Worm (Caenorhabditis elegans): ENCODE results near the gene C23G10.10.

C23G10.10 gene

DNA sequence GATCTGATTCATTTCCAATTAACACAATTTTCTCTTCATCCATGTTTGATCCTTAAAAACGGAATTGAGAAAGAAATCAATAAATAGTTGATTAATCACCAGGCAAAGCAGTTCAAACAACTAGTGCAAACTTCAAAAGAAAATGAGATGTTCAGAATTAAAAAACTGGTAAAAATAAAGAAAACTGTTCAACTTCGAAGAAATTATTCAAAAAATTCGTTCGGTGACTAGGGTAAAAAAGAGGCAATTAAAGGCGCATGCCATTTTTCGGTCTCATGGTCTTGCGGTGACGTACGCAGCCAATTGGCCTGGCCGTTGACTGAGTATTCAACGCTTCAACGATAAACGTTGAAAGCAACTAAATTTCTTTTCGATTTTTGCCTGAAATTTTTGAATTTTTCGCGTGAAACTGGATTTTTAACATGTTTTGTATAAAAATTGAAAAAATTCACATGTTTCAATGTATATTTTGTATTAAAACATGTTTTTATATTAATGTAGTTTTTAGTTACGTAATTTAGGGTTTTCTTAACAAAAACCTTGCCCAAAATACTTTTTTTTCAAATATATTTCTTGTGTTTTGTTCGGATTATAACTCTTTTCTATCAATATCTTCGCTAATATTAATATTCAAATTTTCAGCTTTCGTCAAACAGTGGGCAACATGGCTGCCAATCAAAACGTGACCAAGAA is 7.5 kb downstream of the C23G10.10 start, which contains the start of the genes sna-3 and rps-3:
Gene sna-3 (minus strand): TSS at position 51 of the 693 bp plus-strand sequence.
Gene rps-3 (plus strand): TSS at position 643 of the 693 bp plus-strand sequence.
- TF ChIP-seq F13C5.2 (tag; optimal IDR thresholded peaks at IDR 0.05) (peak; percentile 10), tbx-37 (GFP tag; conservative IDR thresholded peaks at IDR 0.05) (no peak)

DNA sequence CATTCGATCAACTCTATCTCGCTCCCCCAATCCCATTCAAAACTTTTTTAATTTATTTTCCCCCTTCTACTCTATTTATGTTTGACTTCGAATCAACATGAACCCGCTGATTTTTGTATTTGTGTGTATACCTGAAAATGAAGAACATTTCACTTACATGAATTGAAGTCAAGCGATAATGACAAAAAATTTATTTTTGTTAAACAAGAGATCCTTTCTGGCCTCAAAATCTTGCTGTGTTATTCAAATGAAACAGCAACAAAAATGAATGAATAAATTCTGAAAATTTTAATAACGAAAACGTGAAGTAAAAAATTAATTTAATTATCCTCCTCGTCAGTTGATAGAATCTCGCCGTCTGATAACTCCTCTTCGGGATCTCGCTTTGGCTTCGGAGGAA is 11.4 kb downstream of the C23G10.10 start:
- TF ChIP-seq tra-4 (tag; optimal IDR thresholded peaks at IDR 0.05) (no peak), scrt-1 (GFP tag; IDR thresholded peaks at IDR 0.05) (no peak), aly-1 (tag; optimal IDR thresholded peaks at IDR 0.05) (no peak), ceh-13 (GFP tag; optimal IDR thresholded peaks at IDR 0.05) (no peak), hmbx-1 (tag; optimal IDR thresholded peaks at IDR 0.05) (no peak), pes-1 (GFP tag; IDR thresholded peaks at IDR 0.05) (no peak), sea-1 (GFP tag; conservative IDR thresholded peaks at IDR 0.05) (no peak), flt-1 (GFP tag; IDR thresholded peaks at IDR 0.05) (no peak)

DNA sequence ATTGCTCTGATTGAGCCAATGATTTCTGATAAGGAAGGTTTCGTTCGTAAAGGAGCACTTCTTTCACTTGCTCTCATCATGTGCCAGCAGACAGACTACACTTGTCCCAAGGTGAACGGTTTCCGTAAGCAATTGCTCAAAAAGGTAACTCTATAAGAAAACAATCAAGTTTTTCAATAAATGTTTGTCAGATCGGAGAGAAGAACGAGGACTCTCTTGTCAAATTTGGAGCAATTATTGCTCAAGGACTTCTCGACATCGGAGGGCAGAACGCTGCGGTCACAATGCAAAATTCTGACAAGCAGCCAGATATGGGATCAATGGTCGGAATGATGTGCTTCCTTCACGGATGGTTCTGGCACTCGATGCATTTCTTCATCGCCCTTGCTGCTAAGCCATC is 12.5 kb downstream of the C23G10.10 start:
- no peak for TF ChIP-seq hmbx-1 (tag; optimal IDR thresholded peaks at IDR 0.05)
- TF ChIP-seq flt-1 (GFP tag; IDR thresholded peaks at IDR 0.05): no peak
- no peak for TF ChIP-seq F13C5.2 (tag; optimal IDR thresholded peaks at IDR 0.05)
- no peak for TF ChIP-seq sea-1 (GFP tag; conservative IDR thresholded peaks at IDR 0.05)
- no peak for TF ChIP-seq ceh-36 (tag; optimal IDR thresholded peaks at IDR 0.05)
- TF ChIP-seq pes-1 (GFP tag; IDR thresholded peaks at IDR 0.05): no peak
- no peak for TF ChIP-seq aly-1 (tag; optimal IDR thresholded peaks at IDR 0.05)
- no peak for TF ChIP-seq ama-1 (optimal IDR thresholded peaks at IDR 0.05)
- TF ChIP-seq hmg-4 (GFP tag; optimal IDR thresholded peaks at IDR 0.05): no peak
- TF ChIP-seq hnd-1 (tag; optimal IDR thresholded peaks at IDR 0.05): no peak
- TF ChIP-seq scrt-1 (GFP tag; IDR thresholded peaks at IDR 0.05): no peak
- TF ChIP-seq tbx-11 (GFP tag; IDR thresholded peaks at IDR 0.05): no peak
- no peak for TF ChIP-seq tbx-37 (GFP tag; conservative IDR thresholded peaks at IDR 0.05)
- no peak for TF ChIP-seq ets-7 (tag; optimal IDR thresholded peaks at IDR 0.05)

DNA sequence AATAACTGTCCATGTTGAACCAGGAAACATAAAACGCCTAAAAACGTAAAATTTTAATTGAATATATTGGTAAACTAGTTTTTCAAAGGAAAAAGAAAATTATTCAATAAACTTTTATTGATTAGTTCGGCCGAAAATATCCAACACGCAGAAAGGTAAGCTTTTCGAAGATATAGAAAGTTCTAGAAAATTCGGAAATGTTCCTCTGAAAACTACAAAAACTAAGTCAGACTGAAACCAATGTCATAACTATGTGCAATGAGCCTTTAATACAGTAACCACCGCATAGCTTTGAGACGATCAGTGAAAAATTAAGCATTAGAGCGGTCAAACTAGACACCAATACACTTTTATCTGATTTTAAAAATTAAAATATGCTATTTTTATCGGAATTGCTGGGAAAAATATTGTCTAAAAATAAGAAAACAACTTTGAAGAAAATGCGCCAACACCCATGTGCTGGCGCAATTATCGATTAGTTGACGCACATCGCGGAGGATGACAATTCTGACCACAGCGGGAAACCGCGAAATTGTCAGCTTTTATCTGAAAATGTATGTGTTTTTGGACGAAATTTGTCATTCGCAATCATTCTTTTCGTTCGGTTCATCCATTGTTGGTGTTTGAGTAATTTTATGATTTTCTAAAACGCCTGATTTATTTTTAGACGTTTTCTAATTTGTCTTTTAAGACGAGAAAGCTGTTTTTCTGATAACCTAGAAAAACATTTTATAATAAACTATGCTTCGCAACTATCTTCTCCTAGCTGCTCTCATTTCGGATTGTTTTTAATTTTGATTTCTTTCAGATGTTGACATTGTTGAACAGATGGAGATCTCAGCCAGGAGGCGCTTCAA is 15.2 kb downstream of the C23G10.10 start, which contains the start of the genes C23G10.7 and rpn-2:
Gene C23G10.7 (minus strand): TSS at position 37 of the 857 bp plus-strand sequence.
Gene rpn-2 (plus strand): TSS at position 807 of the 857 bp plus-strand sequence.
- TF ChIP-seq ama-1 (optimal IDR thresholded peaks at IDR 0.05) (no peak), F13C5.2 (tag; optimal IDR thresholded peaks at IDR 0.05) (peak; percentile 2), pes-1 (GFP tag; IDR thresholded peaks at IDR 0.05) (no peak), ceh-13 (GFP tag; optimal IDR thresholded peaks at IDR 0.05) (no peak), B0310.2 (tag; optimal IDR thresholded peaks at IDR 0.05) (no peak), scrt-1 (GFP tag; IDR thresholded peaks at IDR 0.05) (0 out of 2 replicates have a peak, but pooled peaks have one; percentile 17), hmg-4 (GFP tag; optimal IDR thresholded peaks at IDR 0.05) (no peak), flt-1 (GFP tag; IDR thresholded peaks at IDR 0.05) (no peak), tra-4 (tag; optimal IDR thresholded peaks at IDR 0.05) (no peak), sea-1 (GFP tag; conservative IDR thresholded peaks at IDR 0.05) (no peak), tbx-37 (GFP tag; conservative IDR thresholded peaks at IDR 0.05) (no peak), hnd-1 (tag; optimal IDR thresholded peaks at IDR 0.05) (no peak)

DNA sequence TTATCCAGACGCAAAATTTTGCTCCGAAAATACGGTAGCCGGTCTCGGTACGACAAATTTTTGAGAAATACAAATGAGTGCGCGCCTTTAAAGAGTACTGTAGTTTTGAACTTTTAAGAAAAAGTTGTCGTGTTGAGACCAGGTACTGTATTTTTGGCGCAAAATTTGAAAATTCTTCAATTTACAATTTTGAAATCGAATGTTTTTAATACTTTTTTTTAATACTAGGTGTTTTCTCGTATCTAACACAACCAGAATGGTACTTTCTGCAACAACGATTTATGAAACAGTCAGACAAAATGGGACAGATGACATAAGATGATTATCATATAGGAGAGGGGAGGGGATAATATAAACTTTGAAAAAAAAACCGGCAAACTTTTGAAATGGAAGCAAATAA is 18.1 kb downstream of the C23G10.10 start:
- TF ChIP-seq ets-7 (tag; optimal IDR thresholded peaks at IDR 0.05) (no peak), ceh-13 (GFP tag; optimal IDR thresholded peaks at IDR 0.05) (no peak), flt-1 (GFP tag; IDR thresholded peaks at IDR 0.05) (no peak), hmbx-1 (tag; optimal IDR thresholded peaks at IDR 0.05) (no peak), hmg-4 (GFP tag; optimal IDR thresholded peaks at IDR 0.05) (no peak), F13C5.2 (tag; optimal IDR thresholded peaks at IDR 0.05) (no peak), ceh-36 (tag; optimal IDR thresholded peaks at IDR 0.05) (no peak)

DNA sequence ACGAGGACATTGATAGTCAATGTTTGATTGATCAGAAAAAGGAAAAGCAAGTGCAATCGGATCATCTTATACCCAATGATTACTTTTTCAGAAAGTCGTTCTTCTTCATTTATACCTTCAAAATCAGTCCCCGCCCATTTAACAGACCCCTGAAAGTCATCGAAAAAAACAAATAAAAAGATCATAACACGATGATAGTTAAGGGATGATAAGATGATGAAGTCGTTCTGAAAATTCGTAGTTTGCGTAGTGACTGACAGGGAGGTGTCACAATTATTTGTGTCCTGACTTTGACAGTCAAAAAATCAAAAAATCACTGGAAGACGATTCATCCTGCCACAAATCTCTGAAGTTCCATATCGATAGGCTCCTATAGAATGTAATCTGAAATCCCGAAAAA is 19.3 kb downstream of the C23G10.10 start, which contains the start of gene ugt-66:
Gene ugt-66 (minus strand): TSS at position 101 of the 400 bp plus-strand sequence.
- TF ChIP-seq tbx-37 (GFP tag; conservative IDR thresholded peaks at IDR 0.05): no peak
- no peak for TF ChIP-seq tbx-11 (GFP tag; IDR thresholded peaks at IDR 0.05)
- TF ChIP-seq scrt-1 (GFP tag; IDR thresholded peaks at IDR 0.05): no peak
- no peak for TF ChIP-seq ceh-36 (tag; optimal IDR thresholded peaks at IDR 0.05)
- no peak for TF ChIP-seq B0310.2 (tag; optimal IDR thresholded peaks at IDR 0.05)
- TF ChIP-seq tra-4 (tag; optimal IDR thresholded peaks at IDR 0.05): no peak
- no peak for TF ChIP-seq sea-1 (GFP tag; conservative IDR thresholded peaks at IDR 0.05)
- TF ChIP-seq hmbx-1 (tag; optimal IDR thresholded peaks at IDR 0.05): no peak
- TF ChIP-seq ama-1 (optimal IDR thresholded peaks at IDR 0.05): no peak
- no peak for TF ChIP-seq ets-7 (tag; optimal IDR thresholded peaks at IDR 0.05)
- TF ChIP-seq F13C5.2 (tag; optimal IDR thresholded peaks at IDR 0.05): no peak
- TF ChIP-seq flt-1 (GFP tag; IDR thresholded peaks at IDR 0.05): no peak
- TF ChIP-seq ceh-13 (GFP tag; optimal IDR thresholded peaks at IDR 0.05): no peak

DNA sequence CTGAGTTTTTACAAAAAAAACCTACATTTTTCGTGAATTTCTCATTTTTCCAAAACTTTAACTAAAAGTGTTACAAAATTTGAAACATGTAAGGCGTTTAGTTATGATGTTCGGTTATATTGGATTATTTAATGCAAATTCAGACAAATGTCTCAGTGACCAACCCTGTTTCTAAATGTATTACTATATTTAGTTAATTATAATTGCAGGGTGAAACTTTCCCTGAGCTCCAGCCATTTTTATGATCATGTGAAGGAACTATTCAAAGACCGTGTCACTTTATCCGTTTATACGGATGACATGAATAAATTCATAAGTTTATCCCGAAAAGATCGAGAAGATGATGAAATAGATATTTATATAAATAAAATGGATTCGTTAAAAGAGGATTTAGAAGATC is 23.0 kb downstream of the C23G10.10 start, which contains the start of gene C23G10.5:
Gene C23G10.5 (plus strand): TSS at position 301 of the 400 bp plus-strand sequence.
- TF ChIP-seq tbx-11 (GFP tag; IDR thresholded peaks at IDR 0.05): no peak
- no peak for TF ChIP-seq tra-4 (tag; optimal IDR thresholded peaks at IDR 0.05)
- no peak for TF ChIP-seq scrt-1 (GFP tag; IDR thresholded peaks at IDR 0.05)
- TF ChIP-seq ceh-36 (tag; optimal IDR thresholded peaks at IDR 0.05): no peak
- TF ChIP-seq aly-1 (tag; optimal IDR thresholded peaks at IDR 0.05): no peak
- TF ChIP-seq hmbx-1 (tag; optimal IDR thresholded peaks at IDR 0.05): no peak
- no peak for TF ChIP-seq flt-1 (GFP tag; IDR thresholded peaks at IDR 0.05)
- TF ChIP-seq ama-1 (optimal IDR thresholded peaks at IDR 0.05): no peak
- TF ChIP-seq tbx-37 (GFP tag; conservative IDR thresholded peaks at IDR 0.05): no peak
- TF ChIP-seq hmg-4 (GFP tag; optimal IDR thresholded peaks at IDR 0.05): no peak
- no peak for TF ChIP-seq sea-1 (GFP tag; conservative IDR thresholded peaks at IDR 0.05)
- no peak for TF ChIP-seq B0310.2 (tag; optimal IDR thresholded peaks at IDR 0.05)
- no peak for TF ChIP-seq hnd-1 (tag; optimal IDR thresholded peaks at IDR 0.05)
- TF ChIP-seq ceh-13 (GFP tag; optimal IDR thresholded peaks at IDR 0.05): no peak
- no peak for TF ChIP-seq ets-7 (tag; optimal IDR thresholded peaks at IDR 0.05)
- TF ChIP-seq F13C5.2 (tag; optimal IDR thresholded peaks at IDR 0.05): no peak
- no peak for TF ChIP-seq pes-1 (GFP tag; IDR thresholded peaks at IDR 0.05)
